Fruit fly (Drosophila melanogaster) whole organism, wandering third instar larva: Measurements from ENCODE around the gene Alp9.

ENCODE experiments used
- Dfd ChIP-seq: fragments of >200 bp; optimal IDR thresholded peaks from 2 replicates; lab custom pipeline; 2017; ENCODE audit warnings: missing biosample characterization, missing genetic modification characterization
- HLH106 ChIP-seq: fragments of 200-800 bp; optimal IDR thresholded peaks from 3 replicates; lab custom pipeline; 2019; ENCODE audit warnings: missing biosample characterization, mild to moderate bottlenecking, missing genetic modification characterization, moderate library complexity
- N ChIP-seq: fragments of >200 bp; optimal IDR thresholded peaks from 2 replicates; lab custom pipeline; 2018; ENCODE audit warnings: missing biosample characterization, missing external identifiers, missing genetic modification characterization
- OdsH ChIP-seq: fragments of 200-800 bp; sonication (Bioruptor generic); optimal IDR thresholded peaks from 2 replicates; lab custom pipeline; 2016; ENCODE audit warnings: missing biosample characterization, mild to moderate bottlenecking, missing genetic modification characterization
- Sp1 ChIP-seq: fragments of 200-800 bp; sonication (Bioruptor generic); optimal IDR thresholded peaks from 3 replicates; lab custom pipeline; 2019; ENCODE audit warnings: missing biosample characterization, mild to moderate bottlenecking, missing genetic modification characterization, moderate library complexity
- Vsx2 ChIP-seq: fragments of 200-300, 225-300 bp; sonication (Bioruptor generic); optimal IDR thresholded peaks from 2 replicates; lab custom pipeline; 2018; ENCODE audit warnings: missing biosample characterization, missing genetic modification characterization; ENCODE audit not compliant: partially characterized antibody
- h ChIP-seq: fragments of 200-800 bp; sonication (Bioruptor generic); optimal IDR thresholded peaks from 3 replicates; lab custom pipeline; 2016; ENCODE audit warnings: missing biosample characterization, mild to moderate bottlenecking, missing genetic modification characterization
- jim ChIP-seq: fragments of 175-275, 200-325 bp; sonication (Bioruptor generic); optimal IDR thresholded peaks from 2 replicates; lab custom pipeline; 2016; ENCODE audit warnings: missing biosample characterization, mild to moderate bottlenecking, missing genetic modification characterization
- lola ChIP-seq: fragments of >200 bp; optimal IDR thresholded peaks from 2 replicates; lab custom pipeline; 2017; ENCODE audit warnings: missing biosample characterization, missing genetic modification characterization
- pan ChIP-seq: fragments of >200 bp; optimal IDR thresholded peaks from 2 replicates; lab custom pipeline; 2017
- psq ChIP-seq: fragments of 200-800 bp; sonication (Bioruptor generic); optimal IDR thresholded peaks from 3 replicates; lab custom pipeline; 2017; ENCODE audit warnings: missing biosample characterization, mild to moderate bottlenecking, missing genetic modification characterization, moderate library complexity
- rgr ChIP-seq: fragments of 200-800 bp; sonication (Bioruptor generic); optimal IDR thresholded peaks from 3 replicates; lab custom pipeline; 2016; ENCODE audit warnings: missing biosample characterization, mild to moderate bottlenecking, missing genetic modification characterization
- usp ChIP-seq: fragments of >200 bp; optimal IDR thresholded peaks from 2 replicates; lab custom pipeline; 2017; ENCODE audit warnings: missing biosample characterization, missing genetic modification characterization

DNA sequence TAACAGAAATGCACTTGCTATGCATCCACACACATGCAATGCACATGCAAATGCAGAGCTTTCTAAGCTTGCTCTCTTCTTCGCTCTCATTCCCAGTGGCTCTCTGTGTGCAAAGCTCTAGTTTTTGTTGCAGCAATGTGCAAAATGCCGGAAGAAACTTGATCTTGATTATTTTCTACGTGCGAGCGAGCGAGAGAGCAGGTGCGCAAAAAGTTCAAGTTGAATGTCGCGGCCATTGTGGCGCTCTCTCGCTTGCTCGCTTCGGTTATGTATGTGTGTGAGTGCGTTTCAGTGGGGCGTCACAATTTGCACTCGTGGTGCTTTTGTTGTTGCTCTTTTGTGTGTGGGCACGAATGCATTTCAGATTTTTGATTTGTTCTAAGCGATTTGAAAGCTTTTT is 15.2 kb downstream of the Alp9 start:
- TF ChIP-seq psq (GFP tag; lab: Kevin White, UChicago) (no peak), lola (GFP tag; lab: Kevin White, UChicago) (no peak), rgr (no peak), Vsx2 (no peak), jim (GFP tag; lab: Kevin White, UChicago) (no peak), usp (GFP tag; lab: Kevin White, UChicago) (no peak), Dfd (GFP tag; lab: Kevin White, UChicago) (no peak), h (GFP tag; lab: Kevin White, UChicago) (no peak), N (GFP tag; lab: Kevin White, UChicago) (no peak), HLH106 (tag; lab: Kevin White, UChicago) (no peak), Sp1 (no peak), pan (lab: Kevin White, UChicago) (no peak), OdsH (GFP tag; lab: Kevin White, UChicago) (no peak)
